Worm (Caenorhabditis elegans) whole organism, L1 larva: ENCODE data around the gene nspf-1.
"Not testable (repeated sequence)": the region's sequence is repeated elsewhere in the genome, so short reads cannot be mapped to it uniquely, and the experiment has no call there.

Experiments used
- C04F5.9 ChIP-seq: sonication (generic microtip); optimal IDR thresholded peaks from 2 replicates; lab custom pipeline; 2016; ENCODE audit warnings: missing genetic modification characterization, missing compliant biosample characterization
- C16A3.4 ChIP-seq: fragments of 150-350 bp; optimal IDR thresholded peaks from 2 replicates; lab custom pipeline; 2014; ENCODE audit warnings: missing biosample characterization, missing genetic modification characterization
- F16B12.6 ChIP-seq: fragments of 150-350 bp; optimal IDR thresholded peaks from 2 replicates; lab custom pipeline; 2014; ENCODE audit warnings: missing biosample characterization, missing genetic modification characterization
- aha-1 ChIP-seq: fragments of 150-350 bp; optimal IDR thresholded peaks from 2 replicates; lab custom pipeline; 2014; ENCODE audit warnings: missing biosample characterization, missing genetic modification characterization
- ama-1 ChIP-seq: fragments of 150-350 bp; optimal IDR thresholded peaks from 2 replicates; lab custom pipeline; 2014
- blmp-1 ChIP-seq: fragments of 150-350 bp; optimal IDR thresholded peaks from 2 replicates; lab custom pipeline; 2014; ENCODE audit warnings: missing biosample characterization, missing genetic modification characterization
- dpl-1 ChIP-seq, 3 experiments: fragments of 150-350 bp in 2 of 3; sonication (generic microtip) in 1 of 3; optimal IDR thresholded peaks; 2 replicates each; lab custom pipeline; 2014 to 2017; ENCODE audit warnings: missing biosample characterization in 3 of 3, missing genetic modification characterization in 3 of 3, missing genetic modification reagents in 3 of 3
- efl-3 ChIP-seq: fragments of 200-800 bp; sonication (Bioruptor generic); optimal IDR thresholded peaks from 2 replicates; lab custom pipeline; 2018; ENCODE audit warnings: mild to moderate bottlenecking, missing genetic modification characterization, missing compliant biosample characterization
- elt-2 ChIP-seq: sonication (generic microtip); optimal IDR thresholded peaks from 2 replicates; lab custom pipeline; 2016; ENCODE audit warnings: missing genetic modification characterization, mild to moderate bottlenecking, inconsistent platforms, missing compliant biosample characterization, missing genetic modification reagents
- elt-3 ChIP-seq, 6 experiments: fragments of 150-350 bp in 1 of 6; sonication (generic microtip); optimal IDR thresholded peaks; 2 replicates each; lab custom pipeline; 2017 to 2018; ENCODE audit warnings: missing biosample characterization in 6 of 6, missing genetic modification characterization in 6 of 6, inconsistent platforms in 1 of 6
- fkh-10 ChIP-seq: sonication (generic microtip); optimal IDR thresholded peaks from 2 replicates; lab custom pipeline; 2017; ENCODE audit warnings: missing biosample characterization, missing genetic modification reagents, missing genetic modification characterization
- hlh-17 ChIP-seq: fragments of 200-800 bp; sonication (Bioruptor generic); optimal IDR thresholded peaks from 2 replicates; lab custom pipeline; 2018; ENCODE audit warnings: missing genetic modification characterization, mild to moderate bottlenecking, missing compliant biosample characterization, moderate library complexity, borderline replicate concordance
- hlh-4 ChIP-seq: sonication (generic microtip); optimal IDR thresholded peaks from 2 replicates; lab custom pipeline; 2016; ENCODE audit warnings: mild to moderate bottlenecking, missing genetic modification characterization, missing compliant biosample characterization
- irx-1 ChIP-seq: sonication (generic microtip); optimal IDR thresholded peaks from 2 replicates; lab custom pipeline; 2016; ENCODE audit warnings: missing genetic modification characterization, missing compliant biosample characterization
- jun-1 ChIP-seq: fragments of 150-350 bp; optimal IDR thresholded peaks from 2 replicates; lab custom pipeline; 2014; ENCODE audit warnings: missing biosample characterization, missing genetic modification reagents, missing genetic modification characterization
- lin-13 ChIP-seq: fragments of 150-350 bp; optimal IDR thresholded peaks from 2 replicates; lab custom pipeline; 2014; ENCODE audit warnings: missing biosample characterization, missing genetic modification reagents, missing genetic modification characterization
- lin-15B ChIP-seq: fragments of 150-350 bp; sonication (generic microtip); optimal IDR thresholded peaks from 3 replicates; lab custom pipeline; 2014; ENCODE audit warnings: missing biosample characterization, missing genetic modification characterization
- lin-35 ChIP-seq, 2 experiments: fragments of 150-350 bp; optimal IDR thresholded peaks; 2 replicates each; lab custom pipeline; 2014; ENCODE audit warnings: missing biosample characterization in 2 of 2, missing genetic modification characterization in 2 of 2, missing genetic modification reagents in 2 of 2
- lsy-2 ChIP-seq, 2 experiments: fragments of 150-350 bp; optimal IDR thresholded peaks; 2 replicates each; lab custom pipeline; 2014; ENCODE audit warnings: missing biosample characterization in 2 of 2, missing genetic modification characterization in 2 of 2
- nhr-20 ChIP-seq: sonication (generic microtip); optimal IDR thresholded peaks from 2 replicates; lab custom pipeline; 2016; ENCODE audit warnings: mild to moderate bottlenecking, missing genetic modification characterization, missing compliant biosample characterization
- nhr-237 ChIP-seq: fragments of 150-350 bp; optimal IDR thresholded peaks from 2 replicates; lab custom pipeline; 2014; ENCODE audit warnings: missing biosample characterization, missing genetic modification characterization
- nhr-76 ChIP-seq: sonication (generic microtip); optimal IDR thresholded peaks from 2 replicates; lab custom pipeline; 2017; ENCODE audit warnings: missing biosample characterization, missing genetic modification characterization
- pqm-1 ChIP-seq: sonication (generic microtip); optimal IDR thresholded peaks from 3 replicates; lab custom pipeline; 2017; ENCODE audit warnings: missing biosample characterization, missing genetic modification characterization
- rnt-1 ChIP-seq: sonication (generic microtip); optimal IDR thresholded peaks from 2 replicates; lab custom pipeline; 2016; ENCODE audit warnings: mild to moderate bottlenecking, missing genetic modification characterization, moderate library complexity, missing compliant biosample characterization
- skn-1 ChIP-seq: fragments of 150-350 bp; optimal IDR thresholded peaks from 2 replicates; lab custom pipeline; 2014; ENCODE audit warnings: missing biosample characterization, missing genetic modification characterization
- snpc-4 ChIP-seq: fragments of 150-350 bp; optimal IDR thresholded peaks from 2 replicates; lab custom pipeline; 2014; ENCODE audit warnings: missing biosample characterization, missing genetic modification characterization
- sptf-1 ChIP-seq: fragments of 150-350 bp; optimal IDR thresholded peaks from 2 replicates; lab custom pipeline; 2014; ENCODE audit warnings: missing biosample characterization, missing genetic modification characterization
- tbx-2 ChIP-seq: sonication (generic microtip); optimal IDR thresholded peaks from 2 replicates; lab custom pipeline; 2016; ENCODE audit warnings: missing genetic modification characterization, missing compliant biosample characterization
- tlp-1 ChIP-seq: fragments of 150-350 bp; optimal IDR thresholded peaks from 2 replicates; lab custom pipeline; 2014; ENCODE audit warnings: missing biosample characterization, missing genetic modification characterization
- unc-130 ChIP-seq: fragments of 150-350 bp; optimal IDR thresholded peaks from 2 replicates; lab custom pipeline; 2017; ENCODE audit warnings: missing biosample characterization, missing genetic modification characterization, inconsistent platforms
- vab-15 ChIP-seq: sonication (generic microtip); optimal IDR thresholded peaks from 2 replicates; lab custom pipeline; 2017; ENCODE audit warnings: missing genotype, mild to moderate bottlenecking, missing genetic modification characterization, missing compliant biosample characterization
- zip-4 ChIP-seq: fragments of 200-800 bp; sonication (Bioruptor generic); optimal IDR thresholded peaks from 2 replicates; lab custom pipeline; 2018; ENCODE audit warnings: mild to moderate bottlenecking, missing genetic modification characterization, moderate library complexity, missing compliant biosample characterization
- ztf-4 ChIP-seq: fragments of 150-350 bp; optimal IDR thresholded peaks from 2 replicates; lab custom pipeline; 2014; ENCODE audit warnings: missing biosample characterization, missing genetic modification characterization

The nspf-1 gene

DNA sequence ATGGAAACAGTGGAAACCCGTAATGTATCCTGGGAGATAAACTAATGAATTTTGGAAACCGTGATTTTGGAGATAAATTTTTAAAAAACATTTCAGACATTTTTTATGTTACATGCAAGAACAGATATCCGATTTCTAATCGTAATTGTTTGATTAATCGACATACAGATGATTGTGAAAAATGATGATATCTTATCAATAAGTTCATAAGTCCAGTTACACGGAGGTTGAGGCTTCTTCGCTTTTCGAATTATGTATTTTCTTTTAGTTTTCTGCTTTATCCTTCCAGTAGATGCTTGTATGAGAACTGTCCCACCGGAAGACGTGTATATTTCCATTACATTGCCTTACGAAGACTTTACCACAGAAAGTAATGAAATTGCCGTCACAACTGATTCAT is 21.8 kb upstream of the nspf-1 start, which contains the start of gene F22E5.22:
F22E5.22 (plus strand) TSS at position 301 of the 400 bp plus-strand sequence.
- TF ChIP-seq tbx-2 (tag; lab: Kevin White, UChicago) (no peak), sptf-1 (no peak), hlh-17 (GFP tag; lab: Kevin White, UChicago) (no peak), jun-1 (no peak), nhr-237 (tag; lab: Kevin White, UChicago) (no peak), unc-130 (tag; lab: Kevin White, UChicago) (no peak), F16B12.6 (tag; lab: Kevin White, UChicago) (no peak), efl-3 (GFP tag; lab: Kevin White, UChicago) (no peak), zip-4 (GFP tag; lab: Kevin White, UChicago) (no peak), snpc-4 (tag; lab: Kevin White, UChicago) (no peak), C04F5.9 (tag; lab: Kevin White, UChicago) (no peak), lsy-2 (tag; optimal IDR thresholded peaks at IDR 0.05; lab: Kevin White, UChicago) (no peak), aha-1 (tag; lab: Kevin White, UChicago) (no peak), ama-1 (no peak), fkh-10 (GFP tag; lab: Kevin White, UChicago) (no peak), elt-3 (tag; optimal IDR thresholded peaks at IDR 0.05; lab: Kevin White, UChicago) (no peak), dpl-1 (GFP tag; optimal IDR thresholded peaks at IDR 0.05; lab: Kevin White, UChicago) (no peak)

DNA sequence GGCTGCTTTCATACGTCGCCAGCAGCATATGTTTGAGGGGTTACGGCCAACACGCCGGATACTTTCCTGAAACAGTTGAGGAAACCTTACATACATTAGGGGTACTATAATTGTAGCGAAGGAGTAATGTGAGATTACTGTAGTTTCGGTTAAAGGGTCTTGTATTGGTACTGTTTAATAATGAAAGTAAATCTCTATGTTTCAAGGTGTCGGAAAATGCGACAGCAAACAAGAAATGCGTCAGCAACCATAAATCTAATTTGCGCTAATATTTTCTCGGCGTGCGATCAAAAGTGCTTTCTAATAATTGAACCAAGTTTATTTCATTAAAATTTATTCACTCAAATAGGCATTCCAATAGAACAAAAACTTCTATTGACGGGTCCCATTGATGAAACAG is 15.1 kb upstream of the nspf-1 start, which contains the start of gene sri-57:
sri-57 (minus strand) TSS at position 101 of the 400 bp plus-strand sequence.
- TF ChIP-seq irx-1, hlh-4, vab-15: not testable (repeated sequence)

DNA sequence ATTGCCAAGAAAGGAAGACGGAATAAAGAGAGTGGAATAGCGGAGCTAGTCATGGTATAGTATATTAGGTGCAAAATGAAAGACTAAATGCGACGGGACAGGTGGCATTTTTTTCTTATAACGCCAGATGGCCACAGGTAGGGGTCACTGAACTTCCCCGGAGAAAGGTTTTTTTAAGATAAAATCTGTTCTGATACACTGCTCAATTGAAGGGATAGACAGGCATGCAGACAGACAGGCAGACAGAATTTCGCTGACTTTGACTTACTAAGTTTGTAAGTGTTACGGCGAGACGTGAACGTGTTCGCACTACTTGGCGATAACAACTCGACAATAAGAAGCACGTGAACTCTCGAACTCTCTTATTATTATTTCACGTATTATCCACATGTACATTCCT is 13.9 kb upstream of the nspf-1 start, which contains the start of the genes F22E5.20 and F22E5.1:
F22E5.20 (minus strand) TSS at position 101 of the 400 bp plus-strand sequence.
F22E5.1 (plus strand) TSS at position 242 of the 400 bp plus-strand sequence.
- not testable (repeated sequence) for TF ChIP-seq lin-35 (GFP tag; optimal IDR thresholded peaks at IDR 0.05; lab: Kevin White, UChicago); skn-1 (tag; lab: Kevin White, UChicago); pqm-1 (tag; lab: Kevin White, UChicago)
- TF ChIP-seq, all 84 proteins: peak for 0; not testable (repeated sequence) for 84

DNA sequence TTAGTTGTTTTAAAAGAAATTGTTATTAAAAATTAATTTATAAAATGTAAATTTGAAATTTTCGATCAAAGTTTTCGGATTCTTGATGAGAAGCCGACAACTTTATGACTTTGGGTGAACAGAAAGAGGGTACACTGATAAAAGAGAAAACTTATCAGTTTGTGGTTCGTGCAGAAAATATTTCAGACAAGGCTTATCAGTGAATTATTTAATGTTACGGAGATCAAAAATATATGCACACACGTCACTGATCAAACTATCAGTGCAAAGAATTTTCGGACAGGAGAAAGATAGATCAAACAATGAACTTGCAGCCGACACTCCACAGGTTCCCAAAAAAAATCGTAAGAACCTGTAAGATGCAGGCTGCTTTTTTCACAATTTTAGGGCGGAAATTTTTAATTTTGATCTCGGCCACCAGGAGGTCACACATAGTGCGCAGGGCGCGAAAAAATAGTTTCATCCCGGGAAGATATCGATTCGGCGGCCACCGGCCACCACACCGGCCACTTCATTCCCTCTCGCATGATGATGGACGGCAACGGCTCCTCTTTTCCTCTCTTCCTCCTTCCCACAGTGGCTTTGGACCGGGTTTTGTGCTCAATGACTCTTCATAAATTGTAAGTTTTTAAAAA is 9.8 kb upstream of the nspf-1 start, which contains the start of gene F22E5.17:
F22E5.17 (plus strand) TSS at position 508 of the 635 bp plus-strand sequence.
- TF ChIP-seq pqm-1 (tag; lab: Kevin White, UChicago) (peak; percentile 69), tlp-1 (tag; lab: Kevin White, UChicago) (peak; percentile 76), elt-3 (tag; optimal IDR thresholded peaks at IDR 0.05; lab: Kevin White, UChicago) (no peak), elt-2 (tag; lab: Kevin White, UChicago) (peak; percentile 93), ztf-4 (tag; lab: Kevin White, UChicago) (no peak), lin-35 (GFP tag; optimal IDR thresholded peaks at IDR 0.05; lab: Kevin White, UChicago) (peak in 1 of 2 experiments; percentile 10)

DNA sequence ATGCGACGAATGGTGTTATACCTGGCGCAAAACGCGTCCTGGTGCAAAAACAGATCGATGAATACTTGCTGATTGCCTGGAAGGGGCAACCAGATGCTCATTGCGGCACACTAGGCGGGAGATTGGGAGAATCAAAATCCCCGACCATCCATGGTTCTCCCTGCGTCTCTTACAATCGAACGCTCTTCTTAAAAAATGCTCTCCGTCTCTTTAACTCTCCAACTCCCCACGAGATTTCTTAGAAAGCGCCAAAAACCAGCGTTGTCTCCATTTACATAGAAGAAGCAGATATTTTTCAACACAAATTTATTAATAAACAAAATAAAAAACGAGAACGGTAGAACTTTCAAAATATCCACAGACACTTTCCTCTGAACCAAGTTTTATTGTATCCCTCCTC is 6.3 kb upstream of the nspf-1 start, which contains the start of gene F34D6.1:
F34D6.1 (minus strand) TSS at position 101 of the 400 bp plus-strand sequence.
- TF ChIP-seq C16A3.4 (no peak), lin-15B (tag; lab: Kevin White, UChicago) (no peak), blmp-1 (no peak), rnt-1 (tag; lab: Kevin White, UChicago) (no peak), dpl-1 (GFP tag; optimal IDR thresholded peaks at IDR 0.05; lab: Kevin White, UChicago) (no peak), lin-13 (GFP tag; lab: Kevin White, UChicago) (no peak)

DNA sequence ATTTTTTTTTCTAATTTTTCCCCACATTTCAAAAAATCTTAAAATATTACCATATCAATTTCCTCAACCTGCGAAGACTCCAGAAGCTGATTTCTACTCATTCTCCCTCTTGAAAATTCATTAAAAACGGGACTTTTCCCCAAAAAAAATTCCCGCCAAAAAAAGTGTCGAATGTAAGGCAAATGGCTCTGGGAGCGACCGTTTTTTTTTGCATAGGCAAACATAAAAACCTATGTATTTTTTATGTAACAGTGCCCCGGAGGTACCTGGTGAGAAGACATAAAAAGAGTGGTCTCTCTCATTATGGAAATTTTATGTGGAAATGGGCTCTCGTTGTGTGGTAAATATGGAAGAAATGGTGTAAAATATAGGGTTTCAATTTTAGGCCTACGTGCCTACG is 3.2 kb upstream of the nspf-1 start, which contains the start of gene ceh-87:
ceh-87 (minus strand) TSS at position 101 of the 400 bp plus-strand sequence.
- TF ChIP-seq nhr-20 (tag; lab: Kevin White, UChicago): no peak
- TF ChIP-seq tbx-2 (tag; lab: Kevin White, UChicago): no peak
- TF ChIP-seq nhr-76 (tag; lab: Kevin White, UChicago): no peak
- TF ChIP-seq F16B12.6 (tag; lab: Kevin White, UChicago): no peak
- TF ChIP-seq ama-1: no peak
- TF ChIP-seq, all 84 proteins: peak for 0
